Fruit fly (Drosophila melanogaster) Kc167 (cell line): ENCODE results near the gene CG43134.

Experiments used
- Myc ChIP-seq: fragments of >200 bp; optimal IDR thresholded peaks from 2 replicates; lab custom pipeline; 2017; ENCODE audit warnings: missing external identifiers
- insv ChIP-seq: fragments of >200 bp; optimal IDR thresholded peaks from 3 replicates; lab custom pipeline; 2018; ENCODE audit warnings: missing external identifiers
- psq ChIP-seq: fragments of >200 bp; optimal IDR thresholded peaks from 2 replicates; lab custom pipeline; 2017; ENCODE audit warnings: missing external identifiers

- TF ChIP-seq Myc (lab: Kevin White, UChicago) (no peak), psq (lab: Kevin White, UChicago) (no peak), insv (lab: Kevin White, UChicago) (no peak)
Observed at dm6 chrX:4262661-4263060, 15.5 kb downstream of the CG43134 start.
